Fruit fly (Drosophila melanogaster) whole organism, pupa: ENCODE data around the gene rtp.

Experiments used
- CG10348 ChIP-seq: fragments of 200-800 bp; sonication (Bioruptor generic); IDR thresholded peaks from 2 replicates; pipeline ENCODE4 v1.3.6; 2022; ENCODE audit warnings: missing biosample characterization, missing genetic modification characterization
- CG12605 ChIP-seq: fragments of 200-800 bp; sonication (Bioruptor generic); IDR thresholded peaks from 2 replicates; pipeline ENCODE4 v1.3.6; 2022; ENCODE audit warnings: missing biosample characterization, missing genetic modification characterization
- CG13204 ChIP-seq: fragments of 200-800 bp; sonication (Bioruptor generic); optimal IDR thresholded peaks from 2 replicates; lab custom pipeline; 2018; ENCODE audit warnings: missing biosample characterization, mild to moderate bottlenecking, missing genetic modification characterization, moderate library complexity
- CG14655 ChIP-seq: fragments of 200-800 bp; sonication (Bioruptor generic); optimal IDR thresholded peaks from 3 replicates; lab custom pipeline; 2017; ENCODE audit warnings: mild to moderate bottlenecking, missing biosample characterization, missing genetic modification reagents, missing genetic modification characterization
- CG15710 ChIP-seq: fragments of 200-800 bp; sonication (Bioruptor generic); optimal IDR thresholded peaks from 2 replicates; lab custom pipeline; 2018; ENCODE audit warnings: missing biosample characterization, mild to moderate bottlenecking, missing genetic modification characterization, moderate library complexity
- CG17806 ChIP-seq: fragments of 200-800 bp; sonication (Bioruptor generic); optimal IDR thresholded peaks from 2 replicates; lab custom pipeline; 2018; ENCODE audit warnings: missing biosample characterization, mild to moderate bottlenecking, missing genetic modification characterization, moderate library complexity
- CG32121 ChIP-seq: fragments of 200-800 bp; sonication (Bioruptor generic); IDR thresholded peaks from 2 replicates; pipeline ENCODE4 v1.3.6; 2022; ENCODE audit warnings: missing biosample characterization, missing genetic modification characterization
- CG34367 ChIP-seq: fragments of 200-800 bp; sonication (Bioruptor generic); optimal IDR thresholded peaks from 2 replicates; lab custom pipeline; 2018; ENCODE audit warnings: missing biosample characterization, mild to moderate bottlenecking, missing genetic modification characterization
- CG4496 ChIP-seq: fragments of 200-800 bp; sonication (Bioruptor generic); IDR thresholded peaks from 3 replicates; pipeline ENCODE4 v1.3.6; 2022; ENCODE audit warnings: missing biosample characterization, missing genetic modification characterization
- CG8159 ChIP-seq: fragments of 200-800 bp; sonication (Bioruptor generic); optimal IDR thresholded peaks from 3 replicates; lab custom pipeline; 2018; ENCODE audit warnings: missing biosample characterization, mild to moderate bottlenecking, missing genetic modification characterization, moderate library complexity
- CG8301 ChIP-seq: fragments of 200-800 bp; sonication (Bioruptor generic); optimal IDR thresholded peaks from 2 replicates; lab custom pipeline; 2018; ENCODE audit warnings: missing biosample characterization, mild to moderate bottlenecking, missing genetic modification characterization
- CG9948 ChIP-seq: fragments of 200-800 bp; sonication (Bioruptor generic); optimal IDR thresholded peaks from 2 replicates; lab custom pipeline; 2018; ENCODE audit warnings: missing biosample characterization, mild to moderate bottlenecking, missing genetic modification characterization, moderate library complexity
- D1 ChIP-seq: fragments of 200-800 bp; sonication (Bioruptor generic); optimal IDR thresholded peaks from 2 replicates; lab custom pipeline; 2018; ENCODE audit warnings: missing biosample characterization, mild to moderate bottlenecking, missing genetic modification characterization, moderate library complexity
- EcR ChIP-seq: fragments of 200-800 bp; sonication (Bioruptor generic); optimal IDR thresholded peaks from 3 replicates; lab custom pipeline; 2019; ENCODE audit warnings: missing biosample characterization, missing genetic modification characterization, mild to moderate bottlenecking, moderate library complexity, missing genetic modification reagents
- Ets98B ChIP-seq: fragments of 200-800 bp; sonication (Bioruptor generic); IDR thresholded peaks from 2 replicates; pipeline ENCODE4 v1.3.6; 2022; ENCODE audit warnings: missing biosample characterization, missing genetic modification characterization
- Pif1A ChIP-seq: fragments of 200-800 bp; sonication (Bioruptor generic); optimal IDR thresholded peaks from 3 replicates; lab custom pipeline; 2016; ENCODE audit warnings: missing biosample characterization, missing genetic modification characterization
- Pif1B ChIP-seq: fragments of 200-800 bp; sonication (Bioruptor generic); optimal IDR thresholded peaks from 3 replicates; lab custom pipeline; 2016; ENCODE audit warnings: missing biosample characterization, missing genetic modification characterization
- Snoo ChIP-seq: fragments of 200-800 bp; sonication (Bioruptor generic); optimal IDR thresholded peaks from 3 replicates; lab custom pipeline; 2017; ENCODE audit warnings: missing biosample characterization, mild to moderate bottlenecking, missing genetic modification characterization, inconsistent platforms
- fd96Ca ChIP-seq: fragments of 200-800 bp; sonication (Bioruptor generic); IDR thresholded peaks from 3 replicates; pipeline ENCODE4 v1.3.6; 2022; ENCODE audit warnings: missing biosample characterization, missing genetic modification characterization
- gl ChIP-seq: fragments of 200-800 bp; sonication (Bioruptor generic); optimal IDR thresholded peaks from 2 replicates; lab custom pipeline; 2018; ENCODE audit warnings: missing biosample characterization, mild to moderate bottlenecking, missing genetic modification characterization
- rn ChIP-seq: fragments of 200-800 bp; sonication (Bioruptor generic); IDR thresholded peaks from 2 replicates; pipeline ENCODE4 v1.3.6; 2022; ENCODE audit warnings: missing biosample characterization, missing genetic modification characterization

The rtp gene

DNA sequence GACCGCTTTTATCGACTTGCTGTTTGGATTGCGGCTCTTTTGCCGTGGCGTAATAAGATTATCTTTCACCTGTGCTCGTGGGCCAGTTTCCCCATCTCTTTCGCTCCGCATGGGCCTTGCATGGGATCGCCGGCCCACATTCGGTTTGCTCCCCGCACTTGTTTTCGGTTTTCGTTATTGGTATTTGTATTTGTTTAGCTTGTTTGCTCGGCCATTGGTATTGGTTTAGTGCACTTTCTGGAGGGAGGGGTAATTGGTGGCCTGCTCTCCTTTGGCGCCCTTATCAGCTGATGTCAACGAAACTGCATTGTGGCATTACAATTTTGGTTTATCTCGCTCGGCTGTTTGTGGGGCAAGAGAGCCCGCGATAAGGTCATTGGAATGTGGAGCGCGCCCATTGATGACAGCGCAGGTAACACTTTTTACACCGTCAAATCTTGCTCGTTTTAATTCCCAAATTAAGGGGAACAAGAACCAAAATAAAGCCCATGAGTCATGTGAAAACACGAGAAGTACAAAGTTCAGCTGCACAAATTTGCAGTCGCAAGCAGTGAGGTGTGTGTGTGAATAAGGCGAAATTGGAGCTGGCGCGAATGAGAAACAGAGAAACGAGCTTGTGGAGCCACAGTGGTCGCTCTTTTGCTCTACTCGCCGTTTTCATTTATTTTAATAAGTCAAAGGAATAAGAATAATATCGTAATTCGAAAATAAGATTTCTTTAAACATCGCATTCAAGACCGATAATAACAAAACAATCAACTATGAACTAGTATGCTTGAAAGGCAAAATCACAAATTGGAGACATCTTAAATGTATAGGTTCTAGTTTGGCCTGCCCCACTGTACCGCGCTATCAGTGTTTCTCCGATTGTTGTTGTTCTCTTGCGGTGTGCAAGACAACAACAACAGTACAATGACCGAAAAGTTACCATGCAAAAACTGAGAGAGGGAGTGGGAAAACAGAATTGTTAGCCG, 21.5 kb downstream of the rtp start:
- TF ChIP-seq CG17806 (tag; lab: Kevin White, UChicago) (peak; percentile 82), CG4496 (GFP tag; lab: Robert Waterston, UW) (peak; percentile 84), CG9948 (peak; percentile 88), EcR (GFP tag; lab: Kevin White, UChicago) (peak; percentile 88), CG34367 (tag; lab: Kevin White, UChicago) (peak; percentile 84), CG8159 (tag; lab: Kevin White, UChicago) (peak; percentile 89), CG8301 (tag; lab: Kevin White, UChicago) (peak; percentile 90), fd96Ca (peak; percentile 87), Snoo (tag; lab: Kevin White, UChicago) (peak; percentile 85), Pif1B (GFP tag; lab: Kevin White, UChicago) (peak; percentile 83), gl (tag; lab: Kevin White, UChicago) (peak; percentile 70), CG12605 (GFP tag; lab: Robert Waterston, UW) (peak; percentile 80), Pif1A (peak; percentile 89), CG14655 (GFP tag; lab: Kevin White, UChicago) (peak; percentile 90), D1 (tag; lab: Kevin White, UChicago) (peak; percentile 45), rn (GFP tag; lab: Robert Waterston, UW) (peak; percentile 63), CG32121 (peak; percentile 76), Ets98B (peak; percentile 79), CG10348 (GFP tag; lab: Robert Waterston, UW) (no peak), CG15710 (peak; percentile 90), CG13204 (GFP tag; lab: Kevin White, UChicago) (peak; percentile 82)

DNA sequence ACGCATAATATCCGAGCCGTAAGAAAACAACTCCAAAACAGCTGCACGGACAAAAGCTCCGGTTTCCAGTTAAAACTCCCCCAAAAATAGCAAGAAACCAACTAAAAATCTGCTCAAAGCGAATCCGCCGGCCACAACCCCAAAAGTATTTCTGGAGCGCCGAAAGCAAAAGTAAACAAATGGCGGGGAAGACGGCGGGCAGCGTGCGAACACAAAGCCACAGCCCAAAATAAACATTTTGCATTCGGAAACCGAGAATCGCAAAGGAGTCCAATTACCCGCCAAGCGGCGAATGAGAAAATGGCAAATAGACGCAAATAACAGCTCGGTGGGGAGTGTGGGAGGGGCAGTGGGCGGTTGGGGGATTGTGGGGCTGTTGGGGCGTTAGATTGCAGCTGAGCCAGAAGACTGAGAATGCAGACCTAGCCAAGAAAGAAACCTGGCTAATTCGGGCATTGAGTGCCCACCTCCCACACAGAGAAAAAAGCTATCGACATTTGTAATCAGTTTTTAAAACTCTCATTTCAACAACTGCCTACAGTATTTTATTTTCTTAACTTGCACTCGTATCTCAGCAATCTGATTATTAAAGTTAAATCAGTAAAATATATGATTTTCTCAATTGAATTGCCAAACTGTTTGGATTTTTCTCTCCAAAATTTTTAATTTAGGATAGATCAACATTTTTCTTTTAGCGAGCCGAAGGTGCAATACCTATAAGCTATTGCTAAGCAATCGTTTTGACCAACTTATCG, 22.8 kb downstream of the rtp start:
- TF ChIP-seq fd96Ca, result 0 out of 3 replicates have a peak, but pooled peaks have one; percentile 34
- TF ChIP-seq CG4496 (GFP tag; lab: Robert Waterston, UW), result 0 out of 3 replicates have a peak, but pooled peaks have one; percentile 33
- TF ChIP-seq Ets98B, result peak; percentile 23; the same call in 1 of the 2 replicates
- TF ChIP-seq CG14655 (GFP tag; lab: Kevin White, UChicago), result peak; percentile 51
- TF ChIP-seq Snoo (tag; lab: Kevin White, UChicago), result no peak
- TF ChIP-seq CG8301 (tag; lab: Kevin White, UChicago), result peak; percentile 43

DNA sequence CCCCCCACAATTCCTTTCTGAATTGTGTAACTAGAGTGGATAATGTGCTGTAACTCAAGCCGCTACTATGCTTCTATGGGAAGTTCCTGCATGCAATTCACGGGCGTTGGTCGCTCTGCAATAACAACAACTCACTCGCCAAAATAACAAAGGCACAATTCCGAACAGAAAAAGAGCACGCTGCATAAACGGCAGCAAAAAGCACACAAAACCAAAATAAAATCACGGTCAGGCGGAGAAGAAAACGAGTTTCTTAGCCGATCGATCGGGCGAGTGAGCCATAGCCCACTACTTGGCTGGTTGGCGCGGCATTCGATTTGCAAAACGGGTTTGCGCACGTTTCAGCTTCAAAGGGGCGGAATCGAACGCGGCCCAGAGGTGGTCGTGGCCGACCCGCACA, 23.8 kb downstream of the rtp start:
- TF ChIP-seq CG9948 (no peak), EcR (GFP tag; lab: Kevin White, UChicago) (peak; percentile 63), gl (tag; lab: Kevin White, UChicago) (peak; percentile 13), CG8301 (tag; lab: Kevin White, UChicago) (no peak), CG8159 (tag; lab: Kevin White, UChicago) (no peak), CG10348 (GFP tag; lab: Robert Waterston, UW) (no peak), CG14655 (GFP tag; lab: Kevin White, UChicago) (no peak), CG13204 (GFP tag; lab: Kevin White, UChicago) (peak; percentile 86), fd96Ca (no peak), CG32121 (no peak), CG15710 (no peak), Snoo (tag; lab: Kevin White, UChicago) (no peak), rn (GFP tag; lab: Robert Waterston, UW) (no peak), D1 (tag; lab: Kevin White, UChicago) (no peak), Pif1A (no peak), CG4496 (GFP tag; lab: Robert Waterston, UW) (no peak), CG17806 (tag; lab: Kevin White, UChicago) (no peak), Pif1B (GFP tag; lab: Kevin White, UChicago) (no peak), Ets98B (peak; percentile 34; the same call in 1 of the 2 replicates), CG12605 (GFP tag; lab: Robert Waterston, UW) (no peak), CG34367 (tag; lab: Kevin White, UChicago) (no peak)

DNA sequence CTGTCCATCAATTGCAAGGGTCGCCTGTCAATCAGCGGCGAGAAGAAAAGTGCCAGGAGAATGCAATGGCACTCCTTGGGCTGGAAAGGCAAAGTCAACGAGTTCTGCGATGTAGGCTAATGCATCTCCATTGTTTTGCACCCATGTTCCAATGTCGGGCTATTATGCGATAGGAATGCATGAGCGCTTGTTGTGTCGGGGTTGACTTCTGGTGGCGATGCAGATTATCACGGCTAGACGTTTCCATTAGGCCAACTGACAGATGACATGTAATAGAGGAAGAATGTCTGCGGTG, 24.4 kb downstream of the rtp start:
- TF ChIP-seq CG34367 (tag; lab: Kevin White, UChicago) (no peak), D1 (tag; lab: Kevin White, UChicago) (no peak), CG4496 (GFP tag; lab: Robert Waterston, UW) (no peak), CG8301 (tag; lab: Kevin White, UChicago) (no peak), CG12605 (GFP tag; lab: Robert Waterston, UW) (no peak), CG17806 (tag; lab: Kevin White, UChicago) (no peak), CG15710 (no peak), EcR (GFP tag; lab: Kevin White, UChicago) (no peak), CG32121 (no peak), CG8159 (tag; lab: Kevin White, UChicago) (no peak), Pif1A (no peak), fd96Ca (no peak), CG13204 (GFP tag; lab: Kevin White, UChicago) (no peak), rn (GFP tag; lab: Robert Waterston, UW) (no peak), Ets98B (no peak), gl (tag; lab: Kevin White, UChicago) (no peak), Pif1B (GFP tag; lab: Kevin White, UChicago) (no peak), CG9948 (no peak)
- TF ChIP-seq, all 21 proteins: peak for 0
